Fruit fly (Drosophila melanogaster): ENCODE measurements around the gene eRF1.

eRF1 gene

dm6 chr3L:20361389-20361788 is 13.2 kb downstream of the eRF1 start, which contains the start of gene Prim2 (continued):
- TF ChIP-seq CG2889 (GFP tag; IDR thresholded peaks at IDR 0.05) (no peak), CG6683 (GFP tag; optimal IDR thresholded peaks at IDR 0.05) (no peak), kah (GFP tag; optimal IDR thresholded peaks at IDR 0.05) (no peak), Oli (tag; optimal IDR thresholded peaks at IDR 0.05) (no peak), CG12219 (GFP tag; optimal IDR thresholded peaks at IDR 0.05) (no peak), CG1832 (GFP tag; optimal IDR thresholded peaks at IDR 0.05) (no peak), ftz-f1 (GFP tag; optimal IDR thresholded peaks at IDR 0.05) (no peak), CG6813 (GFP tag; optimal IDR thresholded peaks at IDR 0.05) (no peak), unpg (GFP tag; optimal IDR thresholded peaks at IDR 0.05) (no peak), crp (GFP tag; optimal IDR thresholded peaks at IDR 0.05) (peak; percentile 62 to 91), CG6765 (GFP tag; optimal IDR thresholded peaks at IDR 0.05) (no peak), kni (GFP tag; optimal IDR thresholded peaks at IDR 0.05) (no peak), NFAT (GFP tag; IDR thresholded peaks at IDR 0.05) (no peak), Hr39 (optimal IDR thresholded peaks at IDR 0.05) (no peak), br (optimal IDR thresholded peaks at IDR 0.05) (no peak), CG1647 (GFP tag; optimal IDR thresholded peaks at IDR 0.05) (no peak), Eip74EF (GFP tag; optimal IDR thresholded peaks at IDR 0.05) (no peak), CG42726 (GFP tag; IDR thresholded peaks at IDR 0.05; ENCODE audit: partially characterized antibody) (peak; percentile 52; the same call in 1 of the 2 replicates), Gsc (GFP tag; IDR thresholded peaks at IDR 0.05) (no peak), CG6854 (GFP tag; optimal IDR thresholded peaks at IDR 0.05) (no peak), CG6175 (GFP tag; IDR thresholded peaks at IDR 0.05) (no peak), CG34422 (GFP tag; IDR thresholded peaks at IDR 0.05) (no peak), CG4282 (GFP tag; optimal IDR thresholded peaks at IDR 0.05) (no peak), Mrtf (GFP tag; IDR thresholded peaks at IDR 0.05) (no peak), ham (GFP tag; IDR thresholded peaks at IDR 0.05) (no peak), Bgb (GFP tag; IDR thresholded peaks at IDR 0.05; ENCODE audit: partially characterized antibody) (peak; percentile 72), CG11247 (GFP tag; IDR thresholded peaks at IDR 0.05) (no peak), grau (tag; optimal IDR thresholded peaks at IDR 0.05) (no peak), cas (GFP tag; IDR thresholded peaks at IDR 0.05) (no peak), CG6254 (GFP tag; optimal IDR thresholded peaks at IDR 0.05) (no peak), Hr78 (GFP tag; optimal IDR thresholded peaks at IDR 0.05) (no peak), sc (optimal IDR thresholded peaks at IDR 0.05) (no peak), sc (GFP tag; optimal IDR thresholded peaks at IDR 0.05) (no peak), dati (GFP tag; IDR thresholded peaks at IDR 0.05) (no peak), CG10565 (GFP tag; optimal IDR thresholded peaks at IDR 0.05) (no peak), lilli (GFP tag; optimal IDR thresholded peaks at IDR 0.05) (no peak), CG9932 (GFP tag; IDR thresholded peaks at IDR 0.05) (no peak), CG31365 (tag; optimal IDR thresholded peaks at IDR 0.05) (no peak), pzg (GFP tag; optimal IDR thresholded peaks at IDR 0.05) (peak; percentile 58), disco-r (GFP tag; optimal IDR thresholded peaks at IDR 0.05) (no peak), exex (tag; optimal IDR thresholded peaks at IDR 0.05) (no peak), CG17186 (GFP tag; optimal IDR thresholded peaks at IDR 0.05) (peak; percentile 39), vnd (GFP tag; IDR thresholded peaks at IDR 0.05; ENCODE audit: partially characterized antibody) (peak; percentile 34; the same call in 1 of the 3 replicates), ken (GFP tag; IDR thresholded peaks at IDR 0.05) (no peak), Stat92E (GFP tag; optimal IDR thresholded peaks at IDR 0.05) (no peak), oc (tag; optimal IDR thresholded peaks at IDR 0.05) (no peak), E2f2 (GFP tag; IDR thresholded peaks at IDR 0.05) (peak; percentile 90), CG14965 (GFP tag; optimal IDR thresholded peaks at IDR 0.05; ENCODE audit: borderline replicate concordance) (no peak), Pdp1 (GFP tag; optimal IDR thresholded peaks at IDR 0.05) (no peak), grn (GFP tag; optimal IDR thresholded peaks at IDR 0.05) (no peak), CG30020 (tag; optimal IDR thresholded peaks at IDR 0.05) (no peak)

All from whole organism, embryonic.